Fruit fly (Drosophila melanogaster) whole organism, embryonic: Measurements from ENCODE around the gene Sry-alpha.

Experiments used
- ATbp ChIP-seq: fragments of 200-800 bp; sonication (Bioruptor generic); optimal IDR thresholded peaks from 2 replicates; lab custom pipeline; 2017; ENCODE audit warnings: missing biosample characterization, mild to moderate bottlenecking, missing genetic modification characterization, missing genetic modification reagents
- Antp ChIP-seq: fragments of 200-800 bp; sonication (Bioruptor generic); optimal IDR thresholded peaks from 3 replicates; lab custom pipeline; 2016; ENCODE audit warnings: missing biosample characterization, missing genetic modification characterization
- Atf6 ChIP-seq: fragments of 200-800 bp; sonication (Bioruptor generic); IDR thresholded peaks from 2 replicates; pipeline ENCODE4 v1.3.6; 2022; ENCODE audit warnings: missing biosample characterization, missing genetic modification characterization
- CG10321 ChIP-seq: fragments of 200-800 bp; sonication (Bioruptor generic); IDR thresholded peaks from 2 replicates; pipeline ENCODE4 v1.3.6; 2022; ENCODE audit warnings: missing biosample characterization, missing genetic modification characterization
- CG11247 ChIP-seq: fragments of 200-800 bp; sonication (Bioruptor generic); IDR thresholded peaks from 2 replicates; pipeline ENCODE4 v1.3.6; 2022; ENCODE audit warnings: missing biosample characterization, missing genetic modification characterization
- CG14710 ChIP-seq: fragments of 200-800 bp; sonication (Bioruptor generic); optimal IDR thresholded peaks from 3 replicates; lab custom pipeline; 2019; ENCODE audit warnings: missing biosample characterization, mild to moderate bottlenecking, missing genetic modification characterization, moderate library complexity
- CG14965 ChIP-seq: fragments of 200-800 bp; sonication (Bioruptor generic); optimal IDR thresholded peaks from 2 replicates; lab custom pipeline; 2016; ENCODE audit warnings: missing biosample characterization, missing genetic modification characterization, borderline replicate concordance
- CG16815 ChIP-seq: fragments of 200-800 bp; sonication (Bioruptor generic); optimal IDR thresholded peaks from 3 replicates; lab custom pipeline; 2017; ENCODE audit warnings: missing biosample characterization, mild to moderate bottlenecking, missing genetic modification characterization
- CG17361 ChIP-seq: fragments of 200-800 bp; sonication (Bioruptor generic); IDR thresholded peaks from 3 replicates; pipeline ENCODE4 v1.3.6; 2022; ENCODE audit warnings: missing biosample characterization, missing genetic modification characterization
- CG17568 ChIP-seq: fragments of 200-800 bp; sonication (Bioruptor generic); optimal IDR thresholded peaks from 2 replicates; lab custom pipeline; 2018; ENCODE audit warnings: missing biosample characterization, mild to moderate bottlenecking, missing genetic modification characterization, moderate library complexity
- CG1832 ChIP-seq: fragments of 200-800 bp; sonication (Bioruptor generic); optimal IDR thresholded peaks from 2 replicates; lab custom pipeline; 2017; ENCODE audit warnings: missing biosample characterization, mild to moderate bottlenecking, missing genetic modification characterization, inconsistent platforms
- CG18476 ChIP-seq: fragments of 200-800 bp; sonication (Bioruptor generic); optimal IDR thresholded peaks from 2 replicates; lab custom pipeline; 2016; ENCODE audit warnings: missing biosample characterization, mild to moderate bottlenecking, missing genetic modification characterization
- CG31365 ChIP-seq: fragments of 200-800 bp; sonication (Bioruptor generic); optimal IDR thresholded peaks from 2 replicates; lab custom pipeline; 2018; ENCODE audit warnings: missing biosample characterization, mild to moderate bottlenecking, missing genetic modification characterization
- CG34422 ChIP-seq: fragments of 200-800 bp; sonication (Bioruptor generic); IDR thresholded peaks from 3 replicates; pipeline ENCODE4 v1.3.6; 2022; ENCODE audit warnings: missing biosample characterization, missing genetic modification characterization
- CG4328 ChIP-seq: fragments of 200-800 bp; sonication (Bioruptor generic); optimal IDR thresholded peaks from 3 replicates; lab custom pipeline; 2017; ENCODE audit warnings: missing biosample characterization, missing genetic modification reagents, missing genetic modification characterization
- CG7839 ChIP-seq: fragments of 200-800 bp; sonication (Bioruptor generic); optimal IDR thresholded peaks from 3 replicates; lab custom pipeline; 2018; ENCODE audit warnings: missing biosample characterization, mild to moderate bottlenecking, missing genetic modification characterization, moderate library complexity
- CG7963 ChIP-seq: fragments of 200-800 bp; sonication (Bioruptor generic); IDR thresholded peaks from 3 replicates; pipeline ENCODE4 v1.3.6; 2022; ENCODE audit warnings: missing biosample characterization, missing genetic modification characterization; ENCODE audit not compliant: partially characterized antibody
- CG9797 ChIP-seq: fragments of 200-800 bp; sonication (Bioruptor generic); optimal IDR thresholded peaks from 3 replicates; lab custom pipeline; 2018; ENCODE audit warnings: missing biosample characterization, mild to moderate bottlenecking, missing genetic modification characterization
- CTCF ChIP-seq: fragments of 200-800 bp; sonication (Bioruptor generic); optimal IDR thresholded peaks from 2 replicates; lab custom pipeline; 2017; ENCODE audit warnings: missing biosample characterization, mild to moderate bottlenecking, missing genetic modification characterization, moderate library complexity
- Dip2 ChIP-seq: fragments of 200-800 bp; sonication (Bioruptor generic); IDR thresholded peaks from 2 replicates; pipeline ENCODE4 v1.3.6; 2022; ENCODE audit warnings: missing biosample characterization, missing genetic modification characterization
- Hey ChIP-seq: fragments of 200-800 bp; sonication (Bioruptor generic); optimal IDR thresholded peaks from 3 replicates; lab custom pipeline; 2018; ENCODE audit warnings: missing biosample characterization, mild to moderate bottlenecking, missing genetic modification characterization
- HmgD ChIP-seq: fragments of 200-800 bp; sonication (Bioruptor generic); optimal IDR thresholded peaks from 3 replicates; lab custom pipeline; 2016; ENCODE audit warnings: missing biosample characterization, missing genetic modification characterization
- HmgZ ChIP-seq: fragments of 200-800 bp; sonication (Bioruptor generic); optimal IDR thresholded peaks from 2 replicates; lab custom pipeline; 2018; ENCODE audit warnings: missing biosample characterization, mild to moderate bottlenecking, missing genetic modification characterization
- Kr ChIP-seq: fragments of 200-800 bp; sonication (Bioruptor generic); optimal IDR thresholded peaks from 2 replicates; lab custom pipeline; 2017; ENCODE audit warnings: missing biosample characterization, mild to moderate bottlenecking, missing genetic modification characterization
- Med ChIP-seq: fragments of 200-800 bp; sonication (Bioruptor generic); peaks from one replicate; lab custom pipeline; 2016; ENCODE audit warnings: missing biosample characterization, missing genetic modification characterization, mild to moderate bottlenecking, inconsistent platforms, moderate library complexity
- Sox102F ChIP-seq: fragments of 200-800 bp; sonication (Bioruptor generic); optimal IDR thresholded peaks from 2 replicates; lab custom pipeline; 2018; ENCODE audit warnings: missing biosample characterization, mild to moderate bottlenecking, missing genetic modification characterization, moderate library complexity
- YL-1 ChIP-seq: fragments of 200-800 bp; sonication (Bioruptor generic); optimal IDR thresholded peaks from 3 replicates; lab custom pipeline; 2017; ENCODE audit warnings: missing biosample characterization, mild to moderate bottlenecking, missing genetic modification characterization
- abd-A ChIP-seq: fragments of 200-800 bp; sonication (Bioruptor generic); optimal IDR thresholded peaks from 3 replicates; lab custom pipeline; 2019; ENCODE audit warnings: missing biosample characterization, mild to moderate bottlenecking, missing genetic modification characterization, moderate library complexity
- al ChIP-seq: fragments of 200-800 bp; sonication (Bioruptor generic); IDR thresholded peaks from 2 replicates; pipeline ENCODE4 v1.3.6; 2022; ENCODE audit warnings: missing biosample characterization, missing genetic modification characterization
- ara ChIP-seq: fragments of 200-800 bp; sonication (Bioruptor generic); IDR thresholded peaks from 2 replicates; pipeline ENCODE4 v1.3.6; 2022; ENCODE audit warnings: missing biosample characterization, missing genetic modification characterization
- bigmax ChIP-seq: fragments of 200-800 bp; sonication (Bioruptor generic); optimal IDR thresholded peaks from 2 replicates; lab custom pipeline; 2018; ENCODE audit warnings: missing biosample characterization, mild to moderate bottlenecking, missing genetic modification characterization
- bsh ChIP-seq, 2 experiments: fragments of 200-800 bp; sonication (Bioruptor generic); optimal IDR thresholded peaks; 2 replicates each; lab custom pipeline; 2017 to 2018; ENCODE audit warnings: mild to moderate bottlenecking in 2 of 2, missing biosample characterization in 2 of 2, missing genetic modification characterization in 2 of 2, moderate library complexity in 1 of 2
- chinmo ChIP-seq: fragments of 200-800 bp; sonication (Bioruptor generic); IDR thresholded peaks from 4 replicates; pipeline ENCODE4 v1.3.6; 2022; ENCODE audit warnings: missing biosample characterization, missing genetic modification characterization; ENCODE audit not compliant: partially characterized antibody
- cwo ChIP-seq: fragments of 200-800 bp; sonication (Bioruptor generic); optimal IDR thresholded peaks from 3 replicates; lab custom pipeline; 2017; ENCODE audit warnings: missing biosample characterization, missing genetic modification characterization, mild to moderate bottlenecking, moderate library complexity, missing genetic modification reagents
- dan ChIP-seq: fragments of 200-800 bp; sonication (Bioruptor generic); IDR thresholded peaks from 2 replicates; pipeline ENCODE4 v1.3.6; 2022; ENCODE audit warnings: missing biosample characterization, missing genetic modification characterization
- en ChIP-seq: fragments of 200-800 bp; sonication (Bioruptor generic); optimal IDR thresholded peaks from 2 replicates; lab custom pipeline; 2016; ENCODE audit warnings: missing biosample characterization, missing genetic modification characterization
- fd96Cb ChIP-seq: fragments of 200-800 bp; sonication (Bioruptor generic); optimal IDR thresholded peaks from 2 replicates; lab custom pipeline; 2018; ENCODE audit warnings: missing biosample characterization, mild to moderate bottlenecking, missing genetic modification characterization, moderate library complexity
- gce ChIP-seq: fragments of 200-800 bp; sonication (Bioruptor generic); IDR thresholded peaks from 3 replicates; pipeline ENCODE4 v1.3.6; 2022; ENCODE audit warnings: missing biosample characterization, missing genetic modification characterization
- gfzf ChIP-seq: fragments of 200-800 bp; sonication (Bioruptor generic); optimal IDR thresholded peaks from 2 replicates; lab custom pipeline; 2016; ENCODE audit warnings: missing biosample characterization, mild to moderate bottlenecking, missing genetic modification characterization, moderate library complexity
- gsb-n ChIP-seq: fragments of 200-800 bp; sonication (Bioruptor generic); optimal IDR thresholded peaks from 3 replicates; lab custom pipeline; 2018; ENCODE audit warnings: missing biosample characterization, mild to moderate bottlenecking, missing genetic modification characterization
- jumu ChIP-seq: fragments of 200-800 bp; sonication (Bioruptor generic); optimal IDR thresholded peaks from 3 replicates; lab custom pipeline; 2016; ENCODE audit warnings: missing biosample characterization, missing genetic modification characterization
- nmo ChIP-seq: fragments of 200-800 bp; sonication (Bioruptor generic); optimal IDR thresholded peaks from 2 replicates; lab custom pipeline; 2018; ENCODE audit warnings: missing biosample characterization, mild to moderate bottlenecking, missing genetic modification characterization, moderate library complexity
- org-1 ChIP-seq: fragments of 200-800 bp; sonication (Bioruptor generic); optimal IDR thresholded peaks from 2 replicates; lab custom pipeline; 2017; ENCODE audit warnings: missing biosample characterization, missing genetic modification characterization
- prd ChIP-seq, 3 experiments: fragments of >200 bp in 2 of 3; fragments of 200-800 bp in 1 of 3; sonication (Bioruptor generic) in 1 of 3; optimal IDR thresholded peaks in 2 of 3; IDR thresholded peaks in 1 of 3; 2 replicates in 2 of 3; 3 replicates in 1 of 3; pipeline versions ENCODE4 v1.3.6 to Lab custom; 2017 to 2022; ENCODE audit warnings: missing biosample characterization in 1 of 3, missing genetic modification characterization in 1 of 3
- sc ChIP-seq, 3 experiments: fragments of >200 bp in 2 of 3; fragments of 200-800 bp in 1 of 3; sonication (Bioruptor generic) in 1 of 3; optimal IDR thresholded peaks; 2 replicates in 2 of 3; 3 replicates in 1 of 3; lab custom pipeline; 2017; ENCODE audit warnings: mild to moderate bottlenecking in 1 of 3, missing biosample characterization in 1 of 3, missing genetic modification characterization in 1 of 3, missing genetic modification reagents in 1 of 3
- scrt ChIP-seq: fragments of 200-800 bp; sonication (Bioruptor generic); optimal IDR thresholded peaks from 2 replicates; lab custom pipeline; 2018; ENCODE audit warnings: missing biosample characterization, mild to moderate bottlenecking, missing genetic modification characterization, moderate library complexity
- slbo ChIP-seq: fragments of 200-800 bp; sonication (Bioruptor generic); IDR thresholded peaks from 2 replicates; pipeline ENCODE4 v1.3.6; 2022; ENCODE audit warnings: missing biosample characterization, missing genetic modification characterization
- sug ChIP-seq: fragments of 200-800 bp; optimal IDR thresholded peaks from 2 replicates; lab custom pipeline; 2019; ENCODE audit warnings: missing biosample characterization, mild to moderate bottlenecking, missing genetic modification characterization, moderate library complexity
- wdn ChIP-seq: fragments of 200-800 bp; sonication (Bioruptor generic); IDR thresholded peaks from 2 replicates; pipeline ENCODE4 v1.3.6; 2022; ENCODE audit warnings: missing biosample characterization, missing genetic modification characterization
- zfh1 ChIP-seq: fragments of 200-800 bp; sonication (Bioruptor generic); IDR thresholded peaks from 3 replicates; pipeline ENCODE4 v1.3.6; 2022; ENCODE audit warnings: missing biosample characterization, missing genetic modification characterization

Sry-alpha gene

DNA sequence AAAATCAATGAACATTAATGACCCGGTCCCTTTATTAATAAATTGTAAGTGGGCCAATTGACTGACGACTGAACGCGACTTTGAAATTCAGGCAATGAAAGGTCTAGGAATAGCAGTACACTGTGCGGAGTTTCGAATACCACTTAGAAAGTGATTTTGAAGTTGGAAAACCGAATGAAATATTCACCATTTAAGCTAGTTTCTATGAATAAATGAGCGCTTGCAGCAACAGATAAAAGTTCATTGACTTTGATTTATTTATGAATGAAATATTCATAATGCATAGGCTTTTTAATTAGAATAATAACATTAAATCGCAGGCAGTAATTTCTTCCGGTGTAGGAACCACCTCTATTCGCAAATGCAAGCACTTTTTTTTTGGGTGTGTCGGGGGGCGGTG, 18.5 kb upstream of the Sry-alpha start (continued):
- TF ChIP-seq en (no peak), org-1 (GFP tag; lab: Kevin White, UChicago) (peak; percentile 8), sug (tag; lab: Kevin White, UChicago) (no peak), slbo (GFP tag; lab: Robert Waterston, UW) (peak; percentile 34; the same call in 1 of the 2 replicates), CG18476 (GFP tag; lab: Kevin White, UChicago) (no peak), jumu (GFP tag; lab: Kevin White, UChicago) (no peak), bsh (GFP tag; optimal IDR thresholded peaks at IDR 0.05; lab: Kevin White, UChicago) (peak in 1 of 2 experiments; percentile 29), dan (no peak), ATbp (GFP tag; lab: Kevin White, UChicago) (peak; percentile 45), scrt (GFP tag; lab: Kevin White, UChicago) (no peak), HmgD (GFP tag; lab: Kevin White, UChicago) (no peak), CG31365 (no peak), gfzf (GFP tag; lab: Kevin White, UChicago) (no peak), CG4328 (GFP tag; lab: Kevin White, UChicago) (no peak), bigmax (GFP tag; lab: Kevin White, UChicago) (no peak), sc (optimal IDR thresholded peaks at IDR 0.05; lab: Kevin White, UChicago) (no peak), sc (GFP tag; optimal IDR thresholded peaks at IDR 0.05; lab: Kevin White, UChicago) (no peak), CG17568 (GFP tag; lab: Kevin White, UChicago) (no peak), CG9797 (GFP tag; lab: Kevin White, UChicago) (no peak), CG14710 (peak; percentile 2), ara (GFP tag; lab: Robert Waterston, UW) (peak; percentile 39; the same call in 1 of the 2 replicates), prd (optimal IDR thresholded peaks at IDR 0.05; lab: Kevin White, UChicago) (no peak), prd (GFP tag; IDR thresholded peaks at IDR 0.05; lab: Robert Waterston, UW) (peak; percentile 47; the same call in 1 of the 3 replicates), HmgZ (tag; lab: Kevin White, UChicago) (no peak), Antp (GFP tag; lab: Kevin White, UChicago) (no peak), CG11247 (GFP tag; lab: Robert Waterston, UW) (no peak), zfh1 (GFP tag; lab: Robert Waterston, UW) (0 out of 3 replicates have a peak, but pooled peaks have one; percentile 46), CG7963 (GFP tag; lab: Robert Waterston, UW) (no peak), CG10321 (GFP tag; lab: Robert Waterston, UW) (no peak), fd96Cb (tag; lab: Kevin White, UChicago) (peak; percentile 43), CG14965 (GFP tag; lab: Kevin White, UChicago) (no peak), Atf6 (peak; percentile 24; the same call in 1 of the 2 replicates), al (GFP tag; lab: Robert Waterston, UW) (no peak), CG34422 (GFP tag; lab: Robert Waterston, UW) (no peak), gce (GFP tag; lab: Robert Waterston, UW) (no peak), Sox102F (GFP tag; lab: Kevin White, UChicago) (no peak), CG17361 (GFP tag; lab: Robert Waterston, UW) (0 out of 3 replicates have a peak, but pooled peaks have one; percentile 16), nmo (GFP tag; lab: Kevin White, UChicago) (peak; percentile 12), Hey (tag; lab: Kevin White, UChicago) (no peak), Kr (GFP tag; lab: Kevin White, UChicago) (no peak), chinmo (GFP tag; lab: Robert Waterston, UW) (no peak), gsb-n (no peak), Med (GFP tag; lab: Kevin White, UChicago) (peak; percentile 22), Dip2 (GFP tag; lab: Robert Waterston, UW) (no peak), CG1832 (GFP tag; lab: Kevin White, UChicago) (no peak), CG16815 (GFP tag; lab: Kevin White, UChicago) (no peak), CG7839 (tag; lab: Kevin White, UChicago) (peak; percentile 22), wdn (GFP tag; lab: Robert Waterston, UW) (no peak), CTCF (GFP tag; lab: Kevin White, UChicago) (no peak), YL-1 (GFP tag; lab: Kevin White, UChicago) (no peak), abd-A (tag; lab: Kevin White, UChicago) (no peak), cwo (GFP tag; lab: Kevin White, UChicago) (peak; percentile 8)
